Worm (Caenorhabditis elegans) whole organism, L2 larva: ENCODE results near the gene capa-1.

Experiments used
- ztf-11 ChIP-seq: sonication (generic microtip); optimal IDR thresholded peaks from 2 replicates; lab custom pipeline; 2017; ENCODE audit warnings: missing biosample characterization, missing genetic modification characterization
- ztf-4 ChIP-seq: fragments of 150-350 bp; optimal IDR thresholded peaks from 2 replicates; lab custom pipeline; 2014; ENCODE audit warnings: missing biosample characterization, missing genetic modification characterization

DNA sequence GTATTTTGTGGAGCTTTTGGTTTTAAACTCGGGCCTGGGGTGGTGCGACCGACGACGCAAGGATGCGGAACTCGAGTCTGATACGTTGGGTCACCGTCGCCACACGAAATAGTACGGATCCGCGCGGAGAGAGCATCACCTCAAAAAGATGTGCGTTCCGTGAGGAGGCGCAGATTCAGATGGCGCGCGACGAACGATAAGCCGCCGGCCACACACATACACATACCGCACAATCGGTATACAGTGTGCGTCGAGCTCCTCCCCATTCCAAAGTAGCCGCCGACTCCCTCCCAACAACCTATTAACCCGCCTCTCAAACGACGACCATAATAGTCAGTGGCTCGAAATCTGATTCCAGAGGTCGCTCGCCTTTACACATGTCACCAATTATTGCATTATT is 29.1 kb upstream of the capa-1 start, which contains the start of gene F49E10.2:
- no peak for TF ChIP-seq ztf-4 (tag; lab: Kevin White, UChicago)
- no peak for TF ChIP-seq ztf-11 (tag; lab: Kevin White, UChicago)
